Worm (Caenorhabditis elegans) whole organism, L4/young adult: Measurements from ENCODE around the gene M03C11.1.

ENCODE experiments used
- W03F9.2 ChIP-seq: fragments of 150-350 bp; optimal IDR thresholded peaks from 2 replicates; lab custom pipeline; 2014; ENCODE audit warnings: missing biosample characterization, missing genetic modification characterization
- him-1 ChIP-seq: sonication (generic microtip); optimal IDR thresholded peaks from 2 replicates; lab custom pipeline; 2016; ENCODE audit warnings: missing genotype, missing genetic modification reagents, missing genetic modification characterization, missing compliant biosample characterization

ce11 chrIII:10442355-10443140 lies 46.7 kb upstream of the M03C11.1 start, which contains the start of the genes H04D03.2 and ecps-2:
- TF ChIP-seq W03F9.2 (tag; lab: Kevin White, UChicago) (no peak), him-1 (no peak)
